Fruit fly (Drosophila melanogaster) whole organism, embryonic: Measurements from ENCODE around the gene Sbds.

Experiments
- Antp ChIP-seq: fragments of 200-800 bp; sonication (Bioruptor generic); optimal IDR thresholded peaks from 3 replicates; lab custom pipeline; 2016; ENCODE audit warnings: missing biosample characterization, missing genetic modification characterization
- B-H2 ChIP-seq: fragments of 200-800 bp; sonication (Bioruptor generic); optimal IDR thresholded peaks from 2 replicates; lab custom pipeline; 2018; ENCODE audit warnings: missing biosample characterization, mild to moderate bottlenecking, missing genetic modification characterization
- BEAF-32 ChIP-seq: fragments of 200-800 bp; sonication (Bioruptor generic); optimal IDR thresholded peaks from 3 replicates; lab custom pipeline; 2017; ENCODE audit warnings: missing biosample characterization, missing genetic modification characterization, mild to moderate bottlenecking, moderate library complexity, missing genetic modification reagents
- CG10209 ChIP-seq: fragments of 200-800 bp; sonication (Bioruptor generic); optimal IDR thresholded peaks from 3 replicates; lab custom pipeline; 2017; ENCODE audit warnings: missing biosample characterization, mild to moderate bottlenecking, missing genetic modification characterization, missing genetic modification reagents
- CG10979 ChIP-seq: fragments of 200-800 bp; sonication (Bioruptor generic); optimal IDR thresholded peaks from 2 replicates; lab custom pipeline; 2018; ENCODE audit warnings: missing biosample characterization, mild to moderate bottlenecking, missing genetic modification characterization, moderate library complexity
- CG11723 ChIP-seq: fragments of 200-800 bp; sonication (Bioruptor generic); optimal IDR thresholded peaks from 2 replicates; lab custom pipeline; 2017; ENCODE audit warnings: missing biosample characterization, mild to moderate bottlenecking, missing genetic modification characterization
- CG13296 ChIP-seq: fragments of 200-800 bp; sonication (Bioruptor generic); optimal IDR thresholded peaks from 3 replicates; lab custom pipeline; 2018; ENCODE audit warnings: missing biosample characterization, mild to moderate bottlenecking, missing genetic modification characterization
- CG13624 ChIP-seq: fragments of 200-800 bp; sonication (Bioruptor generic); optimal IDR thresholded peaks from 2 replicates; lab custom pipeline; 2016; ENCODE audit warnings: missing biosample characterization, missing genetic modification characterization
- CG14710 ChIP-seq: fragments of 200-800 bp; sonication (Bioruptor generic); optimal IDR thresholded peaks from 3 replicates; lab custom pipeline; 2019; ENCODE audit warnings: missing biosample characterization, mild to moderate bottlenecking, missing genetic modification characterization, moderate library complexity
- CG15601 ChIP-seq: fragments of 200-800 bp; sonication (Bioruptor generic); optimal IDR thresholded peaks from 3 replicates; lab custom pipeline; 2019; ENCODE audit warnings: missing biosample characterization, mild to moderate bottlenecking, missing genetic modification characterization, moderate library complexity
- CG18599 ChIP-seq: fragments of 200-800 bp; sonication (Bioruptor generic); optimal IDR thresholded peaks from 3 replicates; lab custom pipeline; 2017; ENCODE audit warnings: missing biosample characterization, missing genetic modification characterization, mild to moderate bottlenecking, moderate library complexity, missing genetic modification reagents
- CG42726 ChIP-seq: fragments of 200-800 bp; sonication (Bioruptor generic); IDR thresholded peaks from 2 replicates; pipeline ENCODE4 v1.3.6; 2022; ENCODE audit warnings: missing biosample characterization, missing genetic modification characterization; ENCODE audit not compliant: partially characterized antibody
- CG4404 ChIP-seq: fragments of 200-800 bp; sonication (Bioruptor generic); IDR thresholded peaks from 2 replicates; pipeline ENCODE4 v1.3.6; 2022; ENCODE audit warnings: missing biosample characterization, missing genetic modification characterization
- CG6689 ChIP-seq: fragments of 200-800 bp; sonication (Bioruptor generic); IDR thresholded peaks from 2 replicates; pipeline ENCODE4 v1.3.6; 2022; ENCODE audit warnings: missing biosample characterization, missing genetic modification characterization
- CG6854 ChIP-seq: fragments of 200-800 bp; sonication (Bioruptor generic); optimal IDR thresholded peaks from 3 replicates; lab custom pipeline; 2017; ENCODE audit warnings: missing biosample characterization, mild to moderate bottlenecking, missing genetic modification characterization
- CG8089 ChIP-seq: fragments of 200-800 bp; sonication (Bioruptor generic); optimal IDR thresholded peaks from 3 replicates; lab custom pipeline; 2016; ENCODE audit warnings: missing biosample characterization, missing genetic modification characterization
- CG8281 ChIP-seq: fragments of 200-800 bp; sonication (Bioruptor generic); optimal IDR thresholded peaks from 2 replicates; lab custom pipeline; 2018; ENCODE audit warnings: missing biosample characterization, mild to moderate bottlenecking, missing genetic modification characterization, moderate library complexity
- CG8388 ChIP-seq: fragments of 200-800 bp; sonication (Bioruptor generic); optimal IDR thresholded peaks from 2 replicates; lab custom pipeline; 2019; ENCODE audit warnings: missing biosample characterization, mild to moderate bottlenecking, missing genetic modification characterization, moderate library complexity
- CG9215 ChIP-seq: fragments of 200-800 bp; sonication (Bioruptor generic); IDR thresholded peaks from 2 replicates; pipeline ENCODE4 v1.3.6; 2022; ENCODE audit warnings: missing biosample characterization, missing genetic modification characterization
- CG9437 ChIP-seq: fragments of 200-800 bp; sonication (Bioruptor generic); optimal IDR thresholded peaks from 2 replicates; lab custom pipeline; 2018; ENCODE audit warnings: missing biosample characterization, mild to moderate bottlenecking, missing genetic modification characterization
- Dip2 ChIP-seq: fragments of 200-800 bp; sonication (Bioruptor generic); IDR thresholded peaks from 2 replicates; pipeline ENCODE4 v1.3.6; 2022; ENCODE audit warnings: missing biosample characterization, missing genetic modification characterization
- Dip3 ChIP-seq: fragments of 200-800 bp; sonication (Bioruptor generic); optimal IDR thresholded peaks from 3 replicates; lab custom pipeline; 2016; ENCODE audit warnings: missing biosample characterization, missing genetic modification characterization
- Dp ChIP-seq: fragments of 200-800 bp; sonication (Bioruptor generic); optimal IDR thresholded peaks from 2 replicates; lab custom pipeline; 2018; ENCODE audit warnings: missing biosample characterization, mild to moderate bottlenecking, missing genetic modification characterization, moderate library complexity
- Meics ChIP-seq: fragments of 200-800 bp; sonication (Bioruptor generic); optimal IDR thresholded peaks from 2 replicates; lab custom pipeline; 2017; ENCODE audit warnings: missing biosample characterization, mild to moderate bottlenecking, missing genetic modification characterization
- NC2β ChIP-seq: fragments of 200-800 bp; sonication (Bioruptor generic); optimal IDR thresholded peaks from 2 replicates; lab custom pipeline; 2016; ENCODE audit warnings: missing biosample characterization, missing genetic modification characterization
- Opbp ChIP-seq: fragments of 200-800 bp; sonication (Bioruptor generic); IDR thresholded peaks from 3 replicates; pipeline ENCODE4 v1.3.6; 2022; ENCODE audit warnings: missing biosample characterization, missing genetic modification characterization; ENCODE audit not compliant: partially characterized antibody
- Ravus ChIP-seq: fragments of 200-800 bp; sonication (Bioruptor generic); IDR thresholded peaks from 2 replicates; pipeline ENCODE4 v1.3.6; 2022; ENCODE audit warnings: missing biosample characterization, missing genetic modification characterization
- Sry-β ChIP-seq: fragments of 200-800 bp; sonication (Bioruptor generic); optimal IDR thresholded peaks from 2 replicates; lab custom pipeline; 2018; ENCODE audit warnings: missing biosample characterization, mild to moderate bottlenecking, missing genetic modification characterization, moderate library complexity
- TFAM ChIP-seq: fragments of 200-800 bp; sonication (Bioruptor generic); optimal IDR thresholded peaks from 2 replicates; lab custom pipeline; 2017; ENCODE audit warnings: missing biosample characterization, missing genetic modification characterization, inconsistent platforms
- Usf ChIP-seq: fragments of 200-800 bp; sonication (Bioruptor generic); optimal IDR thresholded peaks from 2 replicates; lab custom pipeline; 2017; ENCODE audit warnings: missing genotype, missing biosample characterization, missing genetic modification characterization
- ac ChIP-seq: fragments of 200-800 bp; sonication (Bioruptor generic); optimal IDR thresholded peaks from 3 replicates; lab custom pipeline; 2017; ENCODE audit warnings: missing biosample characterization, mild to moderate bottlenecking, missing genetic modification characterization
- ara ChIP-seq: fragments of 200-800 bp; sonication (Bioruptor generic); IDR thresholded peaks from 2 replicates; pipeline ENCODE4 v1.3.6; 2022; ENCODE audit warnings: missing biosample characterization, missing genetic modification characterization
- az2 ChIP-seq: fragments of 200-800 bp; sonication (Bioruptor generic); optimal IDR thresholded peaks from 3 replicates; lab custom pipeline; 2016; ENCODE audit warnings: missing biosample characterization, missing genetic modification characterization
- cas ChIP-seq: fragments of 200-800 bp; sonication (Bioruptor generic); IDR thresholded peaks from 2 replicates; pipeline ENCODE4 v1.3.6; 2022; ENCODE audit warnings: missing biosample characterization, missing genetic modification characterization
- chinmo ChIP-seq: fragments of 200-800 bp; sonication (Bioruptor generic); IDR thresholded peaks from 4 replicates; pipeline ENCODE4 v1.3.6; 2022; ENCODE audit warnings: missing biosample characterization, missing genetic modification characterization; ENCODE audit not compliant: partially characterized antibody
- cwo ChIP-seq: fragments of 200-800 bp; sonication (Bioruptor generic); optimal IDR thresholded peaks from 3 replicates; lab custom pipeline; 2017; ENCODE audit warnings: missing biosample characterization, missing genetic modification characterization, mild to moderate bottlenecking, moderate library complexity, missing genetic modification reagents
- hb ChIP-seq: fragments of 200-800 bp; sonication (Bioruptor generic); IDR thresholded peaks from 3 replicates; pipeline ENCODE4 v1.3.6; 2022; ENCODE audit warnings: missing biosample characterization, missing genetic modification characterization; ENCODE audit not compliant: partially characterized antibody
- klu ChIP-seq: fragments of 200-800 bp; sonication (Bioruptor generic); IDR thresholded peaks from 2 replicates; pipeline ENCODE4 v1.3.6; 2022; ENCODE audit warnings: missing biosample characterization, missing genetic modification characterization
- lbe ChIP-seq: fragments of 200-800 bp; sonication (Bioruptor generic); optimal IDR thresholded peaks from 2 replicates; lab custom pipeline; 2016; ENCODE audit warnings: missing biosample characterization, mild to moderate bottlenecking, missing genetic modification characterization
- maf-S ChIP-seq: fragments of 200-800 bp; sonication (Bioruptor generic); optimal IDR thresholded peaks from 2 replicates; lab custom pipeline; 2016; ENCODE audit warnings: missing biosample characterization, missing genetic modification characterization
- mirr ChIP-seq: fragments of 200-800 bp; sonication (Bioruptor generic); optimal IDR thresholded peaks from 3 replicates; lab custom pipeline; 2018; ENCODE audit warnings: missing biosample characterization, mild to moderate bottlenecking, missing genetic modification characterization
- p53 ChIP-seq: fragments of 200-800 bp; sonication (Bioruptor generic); optimal IDR thresholded peaks from 2 replicates; lab custom pipeline; 2016; ENCODE audit warnings: missing biosample characterization, missing genetic modification characterization
- pan ChIP-seq, 4 experiments: fragments of >200 bp in 3 of 4; fragments of 200-800 bp in 1 of 4; sonication (Bioruptor generic) in 1 of 4; optimal IDR thresholded peaks in 3 of 4; IDR thresholded peaks in 1 of 4; 2 replicates each; pipeline versions ENCODE4 v1.3.6 to Lab custom; 2017 to 2022; ENCODE audit warnings: missing biosample characterization in 2 of 4, missing genetic modification characterization in 2 of 4, mixed read lengths in 1 of 4
- psq ChIP-seq: fragments of 200-800 bp; sonication (Bioruptor generic); optimal IDR thresholded peaks from 2 replicates; lab custom pipeline; 2017; ENCODE audit warnings: missing biosample characterization, missing genetic modification characterization
- sna ChIP-seq: fragments of 200-800 bp; sonication (Bioruptor generic); IDR thresholded peaks from 2 replicates; pipeline ENCODE4 v1.3.6; 2022; ENCODE audit warnings: missing biosample characterization, missing genetic modification characterization; ENCODE audit not compliant: partially characterized antibody
- tap ChIP-seq: fragments of 200-800 bp; optimal IDR thresholded peaks from 3 replicates; lab custom pipeline; 2019; ENCODE audit warnings: missing biosample characterization, mild to moderate bottlenecking, missing genetic modification characterization, moderate library complexity
- tll ChIP-seq, 2 experiments: fragments of 200-800 bp in 1 of 2; fragments of >200 bp in 1 of 2; sonication (Bioruptor generic) in 1 of 2; optimal IDR thresholded peaks; 2 replicates each; lab custom pipeline; 2017 to 2019; ENCODE audit warnings: missing biosample characterization in 2 of 2, missing genetic modification characterization in 2 of 2, mild to moderate bottlenecking in 1 of 2, moderate library complexity in 1 of 2
- tup ChIP-seq: fragments of 200-800 bp; sonication (Bioruptor generic); optimal IDR thresholded peaks from 2 replicates; lab custom pipeline; 2016; ENCODE audit warnings: missing biosample characterization, mild to moderate bottlenecking, missing genetic modification characterization, moderate library complexity
- wdn ChIP-seq: fragments of 200-800 bp; sonication (Bioruptor generic); IDR thresholded peaks from 2 replicates; pipeline ENCODE4 v1.3.6; 2022; ENCODE audit warnings: missing biosample characterization, missing genetic modification characterization

The Sbds gene

DNA sequence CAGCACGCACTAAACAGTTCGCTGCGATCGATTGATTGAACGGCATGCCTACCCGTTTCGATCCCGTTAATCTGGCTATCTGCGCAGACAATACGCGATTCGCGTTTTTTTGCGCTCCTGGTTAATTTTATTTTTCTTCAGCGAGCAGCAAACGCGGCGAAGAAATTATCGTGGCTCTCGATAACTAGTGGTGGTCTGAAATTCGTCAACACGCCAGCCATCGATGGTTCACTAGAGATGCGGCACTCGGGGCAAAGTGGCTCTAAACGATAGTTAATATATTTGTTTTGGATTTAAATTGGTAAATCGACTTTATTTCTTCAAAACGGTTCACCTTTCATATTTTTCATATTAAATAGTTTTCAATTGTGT is 9.8 kb upstream of the Sbds start, which contains the start of gene dikar (continued):
- TF ChIP-seq Sry-β (peak; percentile 74), Ravus (GFP tag; lab: Robert Waterston, UW) (no peak), Dp (no peak), CG18599 (GFP tag; lab: Kevin White, UChicago) (no peak), Dip2 (no peak), pan (optimal IDR thresholded peaks at IDR 0.05; lab: Kevin White, UChicago) (no peak), pan (GFP tag; optimal IDR thresholded peaks at IDR 0.05 in 1 of 2, IDR thresholded peaks at IDR 0.05 in 1 of 2) (peak in 1 of 2 experiments; percentile 45), chinmo (GFP tag; lab: Robert Waterston, UW) (no peak; the same call in 3 of the 4 replicates), CG6854 (no peak), maf-S (GFP tag; lab: Kevin White, UChicago) (no peak), NC2β (GFP tag; lab: Kevin White, UChicago) (no peak), Opbp (GFP tag; lab: Robert Waterston, UW) (peak; percentile 94), Usf (GFP tag; lab: Kevin White, UChicago) (no peak), wdn (GFP tag; lab: Robert Waterston, UW) (peak; percentile 56; the same call in 1 of the 2 replicates), ara (GFP tag; lab: Robert Waterston, UW) (peak; percentile 50; the same call in 1 of the 2 replicates), tap (tag; lab: Kevin White, UChicago) (no peak), CG9437 (GFP tag; lab: Kevin White, UChicago) (peak; percentile 67), B-H2 (GFP tag; lab: Kevin White, UChicago) (no peak), BEAF-32 (GFP tag; lab: Kevin White, UChicago) (peak; percentile 80), cas (peak; percentile 9; the same call in 1 of the 2 replicates), hb (GFP tag; lab: Robert Waterston, UW) (peak; percentile 70), CG42726 (GFP tag; lab: Robert Waterston, UW) (peak; percentile 81), CG8281 (tag; lab: Kevin White, UChicago) (no peak), tll (GFP tag; optimal IDR thresholded peaks at IDR 0.05; lab: Kevin White, UChicago) (no peak), mirr (GFP tag; lab: Kevin White, UChicago) (no peak), CG4404 (GFP tag; lab: Robert Waterston, UW) (peak; percentile 59), Meics (peak; percentile 51), CG8388 (GFP tag; lab: Kevin White, UChicago) (peak; percentile 25), CG15601 (no peak), Antp (GFP tag; lab: Kevin White, UChicago) (peak; percentile 63), CG9215 (GFP tag; lab: Robert Waterston, UW) (peak; percentile 67), ac (GFP tag; lab: Kevin White, UChicago) (peak; percentile 9), lbe (GFP tag; lab: Kevin White, UChicago) (no peak), az2 (peak; percentile 47), psq (GFP tag; lab: Kevin White, UChicago) (no peak), p53 (GFP tag; lab: Kevin White, UChicago) (no peak), tup (GFP tag; lab: Kevin White, UChicago) (no peak), sna (GFP tag; lab: Robert Waterston, UW) (peak; percentile 44; the same call in 1 of the 2 replicates), cwo (GFP tag; lab: Kevin White, UChicago) (no peak), klu (GFP tag; lab: Robert Waterston, UW) (peak; percentile 59), CG6689 (GFP tag; lab: Robert Waterston, UW) (no peak; the same call in 1 of the 2 replicates), CG13296 (GFP tag; lab: Kevin White, UChicago) (no peak), TFAM (GFP tag; lab: Kevin White, UChicago) (no peak), Dip3 (GFP tag; lab: Kevin White, UChicago) (peak; percentile 52), CG10209 (GFP tag; lab: Kevin White, UChicago) (no peak), CG13624 (GFP tag; lab: Kevin White, UChicago) (peak; percentile 41), CG11723 (GFP tag; lab: Kevin White, UChicago) (no peak), CG14710 (tag; lab: Kevin White, UChicago) (peak; percentile 48), CG10979 (peak; percentile 7), CG8089 (GFP tag; lab: Kevin White, UChicago) (no peak)
